Fruit fly (Drosophila melanogaster) whole organism, pupa: ENCODE results near the gene sra.

Source experiments
- CG12605 ChIP-seq: fragments of 200-800 bp; sonication (Bioruptor generic); IDR thresholded peaks from 2 replicates; pipeline ENCODE4 v1.3.6; 2022; ENCODE audit warnings: missing biosample characterization, missing genetic modification characterization
- CG14655 ChIP-seq: fragments of 200-800 bp; sonication (Bioruptor generic); optimal IDR thresholded peaks from 3 replicates; lab custom pipeline; 2017; ENCODE audit warnings: mild to moderate bottlenecking, missing biosample characterization, missing genetic modification reagents, missing genetic modification characterization
- CG9948 ChIP-seq: fragments of 200-800 bp; sonication (Bioruptor generic); optimal IDR thresholded peaks from 2 replicates; lab custom pipeline; 2018; ENCODE audit warnings: missing biosample characterization, mild to moderate bottlenecking, missing genetic modification characterization, moderate library complexity
- D1 ChIP-seq: fragments of 200-800 bp; sonication (Bioruptor generic); optimal IDR thresholded peaks from 2 replicates; lab custom pipeline; 2018; ENCODE audit warnings: missing biosample characterization, mild to moderate bottlenecking, missing genetic modification characterization, moderate library complexity
- EcR ChIP-seq: fragments of 200-800 bp; sonication (Bioruptor generic); optimal IDR thresholded peaks from 3 replicates; lab custom pipeline; 2019; ENCODE audit warnings: missing biosample characterization, missing genetic modification characterization, mild to moderate bottlenecking, moderate library complexity, missing genetic modification reagents
- Pif1B ChIP-seq: fragments of 200-800 bp; sonication (Bioruptor generic); optimal IDR thresholded peaks from 3 replicates; lab custom pipeline; 2016; ENCODE audit warnings: missing biosample characterization, missing genetic modification characterization
- gl ChIP-seq: fragments of 200-800 bp; sonication (Bioruptor generic); optimal IDR thresholded peaks from 2 replicates; lab custom pipeline; 2018; ENCODE audit warnings: missing biosample characterization, mild to moderate bottlenecking, missing genetic modification characterization

DNA sequence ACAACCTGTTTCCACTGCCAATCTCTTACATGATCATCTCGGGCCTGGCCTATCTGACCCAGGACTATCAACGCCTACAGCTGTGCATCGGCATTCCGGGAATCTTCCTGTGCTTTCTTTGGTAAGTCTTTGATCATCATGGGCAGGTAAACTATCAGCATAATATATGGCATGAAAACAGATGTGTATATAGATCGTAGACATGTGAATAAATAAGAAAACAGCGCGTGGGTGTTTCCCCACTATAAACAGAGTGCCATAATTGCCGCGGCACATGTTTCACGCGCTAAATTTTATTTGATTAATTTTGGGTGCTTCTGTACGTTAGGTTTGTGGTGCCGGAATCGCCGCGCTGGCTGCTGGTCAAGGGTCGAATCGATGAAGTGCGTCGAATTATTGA, 18.7 kb upstream of the sra start:
- TF ChIP-seq EcR (no peak), CG12605 (no peak), CG9948 (no peak), gl (tag; lab: Kevin White, UChicago) (no peak), Pif1B (GFP tag; lab: Kevin White, UChicago) (no peak), CG14655 (no peak), D1 (tag; lab: Kevin White, UChicago) (no peak)
